Fruit fly (Drosophila melanogaster): ENCODE measurements around the gene Adgf-A.

Adgf-A gene

DNA sequence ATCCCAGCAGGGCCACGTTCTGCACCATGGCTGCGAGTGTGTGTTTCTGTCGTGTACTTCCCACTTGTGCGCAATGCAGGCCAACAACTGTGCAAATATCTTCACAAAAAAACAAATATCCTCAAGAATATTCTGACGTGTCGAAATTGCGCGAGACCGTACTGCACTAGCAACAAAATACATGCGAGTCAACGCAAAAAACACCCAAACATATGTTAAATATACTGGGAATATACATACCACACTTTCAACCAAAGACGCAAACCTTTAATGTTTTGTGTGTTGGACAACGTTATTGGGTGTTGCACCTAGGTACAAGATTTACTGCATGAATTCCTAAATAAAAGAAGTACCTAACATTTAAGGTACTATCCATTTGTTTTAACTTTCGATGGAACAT, 38.1 kb upstream of the Adgf-A start, which contains the start of gene NUCB1 (continued):
- peak; percentile 29 for TF ChIP-seq CG18619 (GFP tag; optimal IDR thresholded peaks at IDR 0.05)

DNA sequence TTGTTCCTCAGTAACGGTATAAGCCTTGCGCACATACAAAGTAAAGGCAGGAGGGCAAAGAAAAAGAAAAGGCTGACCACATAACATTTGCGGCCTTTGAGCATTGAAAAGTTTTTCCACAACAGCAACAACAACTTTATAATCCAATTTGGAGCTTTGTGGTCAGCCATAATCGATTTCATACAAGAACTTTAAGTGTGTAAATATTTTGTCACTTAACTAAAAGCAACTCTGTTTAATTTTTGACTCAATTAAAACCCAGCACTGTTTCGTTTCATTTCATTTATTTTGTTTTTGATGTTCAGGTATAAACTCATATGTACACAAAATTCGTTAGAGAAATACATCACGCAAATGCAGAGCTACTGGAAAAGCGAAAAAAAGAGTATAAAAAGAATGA, 33.5 kb upstream of the Adgf-A start, which contains the start of gene CG42816:
Gene CG42816 (minus strand): TSS at position 101 of the 400 bp plus-strand sequence.
- TF ChIP-seq CG13287 (GFP tag; IDR thresholded peaks at IDR 0.05; ENCODE audit: partially characterized antibody) (no peak), H15 (GFP tag; IDR thresholded peaks at IDR 0.05) (no peak), CG7839 (tag; optimal IDR thresholded peaks at IDR 0.05) (no peak), Ssrp (tag; optimal IDR thresholded peaks at IDR 0.05) (no peak), CG15269 (tag; optimal IDR thresholded peaks at IDR 0.05) (no peak), vvl (GFP tag; IDR thresholded peaks at IDR 0.05) (no peak), gfzf (GFP tag; optimal IDR thresholded peaks at IDR 0.05) (no peak), Poxn (GFP tag; IDR thresholded peaks at IDR 0.05) (no peak), CG12071 (GFP tag; optimal IDR thresholded peaks at IDR 0.05) (no peak), Pdp1 (GFP tag; optimal IDR thresholded peaks at IDR 0.05) (no peak), ro (GFP tag; IDR thresholded peaks at IDR 0.05) (no peak), CG11456 (GFP tag; IDR thresholded peaks at IDR 0.05) (no peak), exex (tag; optimal IDR thresholded peaks at IDR 0.05) (no peak), CG5180 (GFP tag; optimal IDR thresholded peaks at IDR 0.05) (no peak)

DNA sequence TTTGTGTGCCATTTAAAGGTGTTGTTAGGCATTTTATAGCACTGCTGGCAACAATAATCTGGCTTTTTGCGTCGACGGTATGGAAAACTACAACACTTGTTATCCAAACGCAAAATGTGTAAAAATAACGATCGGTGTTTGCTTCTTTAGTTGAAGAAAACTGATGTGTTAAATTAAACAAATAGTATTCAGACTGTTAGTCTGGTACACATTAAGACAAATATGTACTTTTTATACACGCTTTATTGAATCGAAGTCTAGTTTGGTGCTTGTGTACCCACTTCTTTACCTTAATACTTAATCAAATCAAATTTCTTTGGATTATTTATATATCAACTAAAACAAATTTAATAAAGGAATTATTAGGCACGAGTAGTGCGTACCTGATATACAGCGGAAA, 27.5 kb upstream of the Adgf-A start:
- no peak for TF ChIP-seq Dip2 (GFP tag; IDR thresholded peaks at IDR 0.05)
- peak; percentile 45 for TF ChIP-seq CG12104 (GFP tag; optimal IDR thresholded peaks at IDR 0.05)
- TF ChIP-seq schlank (tag; optimal IDR thresholded peaks at IDR 0.05): peak; percentile 69
- no peak for TF ChIP-seq NC2β (GFP tag; optimal IDR thresholded peaks at IDR 0.05)
- no peak for TF ChIP-seq CG12219 (GFP tag; optimal IDR thresholded peaks at IDR 0.05)
- no peak for TF ChIP-seq ato (GFP tag; IDR thresholded peaks at IDR 0.05; ENCODE audit: partially characterized antibody)
- no peak for TF ChIP-seq hbn (GFP tag; IDR thresholded peaks at IDR 0.05; ENCODE audit: partially characterized antibody)
- TF ChIP-seq Lhr (GFP tag; optimal IDR thresholded peaks at IDR 0.05): no peak
- no peak for TF ChIP-seq Mrtf (GFP tag; IDR thresholded peaks at IDR 0.05)
- no peak for TF ChIP-seq salm (tag; optimal IDR thresholded peaks at IDR 0.05)
- TF ChIP-seq Vsx1 (GFP tag; optimal IDR thresholded peaks at IDR 0.05): no peak
- TF ChIP-seq CG1647 (GFP tag; optimal IDR thresholded peaks at IDR 0.05): no peak
- TF ChIP-seq pfk (GFP tag; optimal IDR thresholded peaks at IDR 0.05): peak; percentile 4
- TF ChIP-seq CG31365 (tag; optimal IDR thresholded peaks at IDR 0.05): peak; percentile 23
- no peak for TF ChIP-seq Sox100B (GFP tag; optimal IDR thresholded peaks at IDR 0.05)
- no peak for TF ChIP-seq NFAT (GFP tag; IDR thresholded peaks at IDR 0.05)
- TF ChIP-seq CG12744 (GFP tag; optimal IDR thresholded peaks at IDR 0.05): peak; percentile 15
- peak; percentile 81 for TF ChIP-seq Fer3 (tag; optimal IDR thresholded peaks at IDR 0.05)
- TF ChIP-seq Nf-YB (GFP tag; optimal IDR thresholded peaks at IDR 0.05): no peak
- no peak for TF ChIP-seq CG12659 (GFP tag; optimal IDR thresholded peaks at IDR 0.05)
- TF ChIP-seq tx (GFP tag; optimal IDR thresholded peaks at IDR 0.05): no peak
- no peak for TF ChIP-seq Doc2 (GFP tag; IDR thresholded peaks at IDR 0.05)
- no peak for TF ChIP-seq CG13424 (tag; optimal IDR thresholded peaks at IDR 0.05)
- TF ChIP-seq CG11456 (GFP tag; IDR thresholded peaks at IDR 0.05): no peak
- TF ChIP-seq CG7556 (GFP tag; optimal IDR thresholded peaks at IDR 0.05): no peak
- no peak for TF ChIP-seq bowl (GFP tag; IDR thresholded peaks at IDR 0.05)
- TF ChIP-seq abd-A (tag; optimal IDR thresholded peaks at IDR 0.05): no peak
- no peak for TF ChIP-seq CG4360 (GFP tag; IDR thresholded peaks at IDR 0.05)
- peak; percentile 81 for TF ChIP-seq Meics (GFP tag; optimal IDR thresholded peaks at IDR 0.05)
- no peak for TF ChIP-seq z (GFP tag; IDR thresholded peaks at IDR 0.05)
- TF ChIP-seq CG12299 (tag; optimal IDR thresholded peaks at IDR 0.05): peak; percentile 53
- TF ChIP-seq ken (GFP tag; IDR thresholded peaks at IDR 0.05): no peak
- no peak for TF ChIP-seq nau (GFP tag; optimal IDR thresholded peaks at IDR 0.05)
- TF ChIP-seq Dref (GFP tag; IDR thresholded peaks at IDR 0.05): no peak

All from whole organism, embryonic.